Worm (Caenorhabditis elegans): ENCODE results near the gene nkb-3.
A peak's percentile ranks its signal among the peaks of the same experiment; 100 is the strongest.

Gene nkb-3

ce11 chrX:13730209-13730975 lies 40.0 kb downstream of the nkb-3 start (continued):
- TF ChIP-seq aptf-3 (GFP tag; IDR thresholded peaks at IDR 0.05) (peak; percentile 78; the same call in 1 of the 2 replicates), dpl-1 (GFP tag; optimal IDR thresholded peaks at IDR 0.05) (no peak), nhr-90 (tag; optimal IDR thresholded peaks at IDR 0.05) (peak; percentile 73), lin-35 (GFP tag; optimal IDR thresholded peaks at IDR 0.05) (peak in 1 of 3 experiments; percentile 39), ceh-27 (GFP tag; optimal IDR thresholded peaks at IDR 0.05) (peak; percentile 2), athp-1 (tag; optimal IDR thresholded peaks at IDR 0.05) (peak; percentile 12), attf-5 (GFP tag; optimal IDR thresholded peaks at IDR 0.05) (peak; percentile 50), let-607 (tag; optimal IDR thresholded peaks at IDR 0.05) (peak in 1 of 2 experiments; percentile 51), hlh-26 (GFP tag; conservative IDR thresholded peaks at IDR 0.05) (no peak)

DNA sequence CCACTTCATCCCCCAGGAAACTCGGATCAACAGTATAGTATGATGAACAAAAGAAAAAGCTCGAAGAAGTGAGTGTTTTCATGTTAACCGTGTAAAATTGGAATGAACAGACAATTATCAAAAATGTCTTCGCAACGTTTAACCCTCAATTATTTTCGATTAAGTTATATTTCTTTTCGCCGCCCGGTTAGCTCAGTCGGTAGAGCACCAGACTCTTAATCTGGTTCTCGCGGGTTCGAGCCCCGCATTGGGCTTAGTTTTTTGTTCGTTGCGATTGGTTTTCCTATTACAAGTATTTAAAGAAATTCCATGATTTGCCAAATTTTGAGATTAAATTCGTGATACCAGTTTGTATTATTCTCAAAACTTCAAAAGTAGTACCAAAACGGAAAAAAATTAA lies 40.6 kb downstream of the nkb-3 start:
- TF ChIP-seq lag-1 (GFP tag; IDR thresholded peaks at IDR 0.05), result no peak
- no peak for TF ChIP-seq ceh-91 (GFP tag; IDR thresholded peaks at IDR 0.05)
- peak; percentile 17 for TF ChIP-seq ZK185.1 (tag; optimal IDR thresholded peaks at IDR 0.05; ENCODE audit: poor library complexity, severe bottlenecking)
- TF ChIP-seq tbp1 (GFP tag; optimal IDR thresholded peaks at IDR 0.05), result peak; percentile 87
- no peak for TF ChIP-seq ama-1 (optimal IDR thresholded peaks at IDR 0.05)
- peak in 1 of 2 experiments; percentile 30 for TF ChIP-seq ama-1 (GFP tag; optimal IDR thresholded peaks at IDR 0.05)
- TF ChIP-seq rcor-1 (GFP tag; IDR thresholded peaks at IDR 0.05), result peak; percentile 39; the same call in 1 of the 2 replicates
- no peak for TF ChIP-seq mxl-1 (tag; optimal IDR thresholded peaks at IDR 0.05)
- TF ChIP-seq repo-1 (tag; optimal IDR thresholded peaks at IDR 0.05), result no peak
- TF ChIP-seq ztf-6 (GFP tag; IDR thresholded peaks at IDR 0.05), result no peak
- TF ChIP-seq lin-35 (GFP tag; optimal IDR thresholded peaks at IDR 0.05), result peak in 1 of 3 experiments; percentile 16
- no peak for TF ChIP-seq madf-8 (GFP tag; conservative IDR thresholded peaks at IDR 0.05)
- TF ChIP-seq ztf-22 (GFP tag; optimal IDR thresholded peaks at IDR 0.05), result no peak
- TF ChIP-seq lsy-27 (tag; optimal IDR thresholded peaks at IDR 0.05; ENCODE audit: borderline replicate concordance, insufficient read depth), result no peak
- no peak for TF ChIP-seq Y95B8A.8 (GFP tag; IDR thresholded peaks at IDR 0.05)
- TF ChIP-seq rec-8 (tag; optimal IDR thresholded peaks at IDR 0.05), result no peak
- TF ChIP-seq zfh-2 (GFP tag; conservative IDR thresholded peaks at IDR 0.05), result no peak
- no peak for TF ChIP-seq nfya-1 (tag; optimal IDR thresholded peaks at IDR 0.05; ENCODE audit: borderline replicate concordance, insufficient read depth)
- peak; percentile 60 for TF ChIP-seq snpc-1.1 (tag; optimal IDR thresholded peaks at IDR 0.05; ENCODE audit: insufficient read depth)
- no peak for TF ChIP-seq ztf-18 (tag; optimal IDR thresholded peaks at IDR 0.05)
- no peak for TF ChIP-seq ets-4 (GFP tag; optimal IDR thresholded peaks at IDR 0.05)
- no peak for TF ChIP-seq F23B12.7 (tag; optimal IDR thresholded peaks at IDR 0.05; ENCODE audit: insufficient read depth)
- TF ChIP-seq pbrm-1 (GFP tag; IDR thresholded peaks at IDR 0.05), result peak; percentile 67
- 0 out of 2 replicates have a peak, but pooled peaks have one; percentile 8 for TF ChIP-seq ztf-25 (GFP tag; IDR thresholded peaks at IDR 0.05)
- peak; percentile 34 for TF ChIP-seq mcd-1 (GFP tag; IDR thresholded peaks at IDR 0.05)
- TF ChIP-seq F33H1.4 (GFP tag; IDR thresholded peaks at IDR 0.05), result no peak
- peak; percentile 51 for TF ChIP-seq die-1 (tag; optimal IDR thresholded peaks at IDR 0.05)
- no peak for TF ChIP-seq dpff-1 (tag; optimal IDR thresholded peaks at IDR 0.05)
- no peak for TF ChIP-seq him-1 (tag; optimal IDR thresholded peaks at IDR 0.05)
- no peak for TF ChIP-seq ztf-28 (GFP tag; IDR thresholded peaks at IDR 0.05)
- peak; percentile 23 for TF ChIP-seq snpc-1.3 (tag; optimal IDR thresholded peaks at IDR 0.05; ENCODE audit: insufficient read depth)
- TF ChIP-seq Y56A3A.18 (GFP tag; IDR thresholded peaks at IDR 0.05), result peak; percentile 62; the same call in 1 of the 2 replicates
- peak; percentile 62 for TF ChIP-seq hmg-1.2 (GFP tag; IDR thresholded peaks at IDR 0.05)
- no peak for TF ChIP-seq Y67H2A.10 (GFP tag; conservative IDR thresholded peaks at IDR 0.05)
- TF ChIP-seq D2030.7 (GFP tag; IDR thresholded peaks at IDR 0.05), result peak; percentile 67
- no peak for TF ChIP-seq K12H6.12 (tag; optimal IDR thresholded peaks at IDR 0.05)

Data from whole organism, young adult.